Fruit fly (Drosophila melanogaster): Measurements from ENCODE around the gene SoYb.

dm6 chr2L:10017363-10017762 lies 14.8 kb upstream of the SoYb start, which contains the start of gene CG13131:
- TF ChIP-seq Vsx2 (GFP tag; optimal IDR thresholded peaks at IDR 0.05; ENCODE audit: partially characterized antibody) (no peak), N (GFP tag; optimal IDR thresholded peaks at IDR 0.05) (no peak), pan (optimal IDR thresholded peaks at IDR 0.05) (no peak), ey (GFP tag; optimal IDR thresholded peaks at IDR 0.05) (no peak), Mio (GFP tag; optimal IDR thresholded peaks at IDR 0.05) (no peak), Abd-B (GFP tag; optimal IDR thresholded peaks at IDR 0.05) (no peak), Dfd (GFP tag; optimal IDR thresholded peaks at IDR 0.05) (no peak), rgr (GFP tag; optimal IDR thresholded peaks at IDR 0.05) (no peak), brk (GFP tag; optimal IDR thresholded peaks at IDR 0.05) (no peak), GATAd (GFP tag; optimal IDR thresholded peaks at IDR 0.05) (no peak), usp (GFP tag; optimal IDR thresholded peaks at IDR 0.05) (no peak), tai (GFP tag; optimal IDR thresholded peaks at IDR 0.05) (no peak)
